Fruit fly (Drosophila melanogaster) S2 (cell line): ENCODE measurements around the gene CG34134.

Experiments
- CG8478 ChIP-seq: fragments of >200 bp; optimal IDR thresholded peaks from 2 replicates; lab custom pipeline; 2018
- CTCF ChIP-seq, 2 experiments: fragments of >200 bp; optimal IDR thresholded peaks; 2 replicates each; lab custom pipeline; 2018

DNA sequence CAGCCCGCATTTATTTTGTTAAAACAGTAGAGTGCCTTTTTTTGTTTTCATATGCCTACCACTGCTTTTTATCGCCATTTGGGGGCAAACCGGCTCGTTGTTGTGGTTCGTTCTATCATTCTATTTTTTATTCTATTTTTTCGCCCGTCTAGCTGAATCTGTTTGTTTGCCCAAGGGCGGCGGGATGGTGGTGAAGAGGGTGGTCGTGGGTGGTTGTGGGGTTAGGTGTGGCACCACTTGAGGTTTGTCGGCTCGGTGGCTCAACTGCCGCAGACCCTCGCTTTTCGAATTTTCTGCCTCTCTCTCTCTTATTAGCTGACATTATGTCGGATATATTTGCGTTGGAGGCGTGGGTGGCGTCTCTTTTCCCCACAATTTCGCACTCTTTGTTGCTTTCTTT lies 19.0 kb downstream of the CG34134 start:
- TF ChIP-seq CG8478: no peak
- TF ChIP-seq CTCF (optimal IDR thresholded peaks at IDR 0.05; lab: Kevin White, UChicago): no peak
